Worm (Caenorhabditis elegans): ENCODE measurements around the gene C09F5.1.

DNA sequence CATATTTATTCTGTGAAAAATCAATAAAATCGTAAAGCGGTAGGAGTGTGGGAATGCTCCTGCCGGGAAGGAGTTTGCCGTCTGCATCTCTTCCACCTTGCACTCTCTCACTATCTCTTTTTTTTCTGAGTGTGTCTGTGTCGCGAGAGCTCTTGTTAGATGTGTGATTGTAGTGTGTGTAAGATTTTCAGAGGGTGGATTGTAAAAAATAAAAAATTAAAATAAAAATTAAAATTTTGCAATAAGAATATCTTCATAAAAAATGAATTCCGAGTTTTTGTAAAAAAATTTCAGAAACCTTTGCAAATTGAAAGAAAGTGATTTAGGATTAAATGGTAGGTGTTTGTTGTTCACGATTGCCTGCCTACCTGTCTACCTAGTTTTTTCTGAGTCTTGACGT lies 37.9 kb downstream of the C09F5.1 start, which contains the start of gene sel-15:
- no peak for TF ChIP-seq nhr-6 (tag; optimal IDR thresholded peaks at IDR 0.05)
- no peak for TF ChIP-seq lin-39 (tag; optimal IDR thresholded peaks at IDR 0.05)
- TF ChIP-seq ama-1 (optimal IDR thresholded peaks at IDR 0.05): no peak
- no peak for TF ChIP-seq nhr-129 (tag; optimal IDR thresholded peaks at IDR 0.05)
- no peak for TF ChIP-seq ztf-11 (tag; optimal IDR thresholded peaks at IDR 0.05)
- TF ChIP-seq egl-27 (tag; optimal IDR thresholded peaks at IDR 0.05): no peak
